Worm (Caenorhabditis elegans) whole organism, L1 larva: Measurements from ENCODE around the gene Y70C5B.2.

Experiments used
- ceh-90 ChIP-seq: sonication (generic microtip); optimal IDR thresholded peaks from 2 replicates; lab custom pipeline; 2016; ENCODE audit warnings: missing genetic modification characterization, missing compliant biosample characterization
- ces-1 ChIP-seq: fragments of 150-350 bp; optimal IDR thresholded peaks from 2 replicates; lab custom pipeline; 2014; ENCODE audit warnings: missing biosample characterization, missing genetic modification reagents, missing genetic modification characterization
- lin-15B ChIP-seq: fragments of 150-350 bp; sonication (generic microtip); optimal IDR thresholded peaks from 3 replicates; lab custom pipeline; 2014; ENCODE audit warnings: missing biosample characterization, missing genetic modification characterization
- nhr-90 ChIP-seq: sonication (generic microtip); optimal IDR thresholded peaks from 2 replicates; lab custom pipeline; 2016; ENCODE audit warnings: mild to moderate bottlenecking, missing genetic modification characterization, missing compliant biosample characterization; ENCODE audit not compliant: poor library complexity
- rnt-1 ChIP-seq: sonication (generic microtip); optimal IDR thresholded peaks from 2 replicates; lab custom pipeline; 2016; ENCODE audit warnings: mild to moderate bottlenecking, missing genetic modification characterization, moderate library complexity, missing compliant biosample characterization
- sox-4 ChIP-seq: sonication (generic microtip); optimal IDR thresholded peaks from 2 replicates; lab custom pipeline; 2016; ENCODE audit warnings: missing genetic modification characterization, missing compliant biosample characterization
- sptf-1 ChIP-seq: fragments of 150-350 bp; optimal IDR thresholded peaks from 2 replicates; lab custom pipeline; 2014; ENCODE audit warnings: missing biosample characterization, missing genetic modification characterization
- unc-62 ChIP-seq: fragments of 150-350 bp; optimal IDR thresholded peaks from 2 replicates; lab custom pipeline; 2014; ENCODE audit warnings: missing biosample characterization, missing genetic modification reagents, missing genetic modification characterization
- unc-86 ChIP-seq: sonication (generic microtip); optimal IDR thresholded peaks from 2 replicates; lab custom pipeline; 2016; ENCODE audit warnings: missing genetic modification characterization, missing compliant biosample characterization

DNA sequence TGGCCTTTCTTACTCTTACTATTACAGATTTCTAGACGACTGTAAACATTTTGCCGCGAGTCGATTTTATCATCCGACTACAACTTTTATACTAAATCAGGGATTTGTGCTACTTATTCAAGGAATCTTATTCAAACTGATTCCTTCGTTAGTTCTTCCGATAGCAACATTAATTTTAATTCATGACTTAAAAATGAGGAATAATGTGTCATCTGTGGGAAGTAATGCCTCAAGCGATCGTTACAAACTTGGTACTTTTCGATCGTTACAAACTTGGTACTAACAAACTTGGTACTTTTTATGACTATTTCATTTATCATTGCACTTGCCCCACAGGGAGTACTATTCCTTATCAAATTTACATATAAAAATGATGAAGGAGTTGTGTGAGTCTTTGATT lies 43.3 kb downstream of the Y70C5B.2 start, which contains the start of gene Y70C5A.4:
- no peak for TF ChIP-seq unc-86
- no peak for TF ChIP-seq sptf-1 (tag; lab: Kevin White, UChicago)
- TF ChIP-seq ces-1 (GFP tag; lab: Kevin White, UChicago) = no peak
- no peak for TF ChIP-seq lin-15B (tag; lab: Kevin White, UChicago)
- TF ChIP-seq nhr-90 = no peak
- no peak for TF ChIP-seq rnt-1 (tag; lab: Kevin White, UChicago)
- TF ChIP-seq unc-62 (GFP tag; lab: Kevin White, UChicago) = no peak
- no peak for TF ChIP-seq sox-4 (tag; lab: Kevin White, UChicago)
- TF ChIP-seq ceh-90 (tag; lab: Kevin White, UChicago) = no peak
